Fruit fly (Drosophila melanogaster) whole organism, embryonic: ENCODE data around the gene Dpm2.

Source experiments
- CG18619 ChIP-seq: fragments of 200-800 bp; sonication (Bioruptor generic); optimal IDR thresholded peaks from 3 replicates; lab custom pipeline; 2017; ENCODE audit warnings: missing biosample characterization, mild to moderate bottlenecking, missing genetic modification characterization
- gt ChIP-seq: fragments of 200-800 bp; sonication (Bioruptor generic); IDR thresholded peaks from 2 replicates; pipeline ENCODE4 v1.3.6; 2022; ENCODE audit warnings: missing biosample characterization, missing genetic modification characterization
- unpg ChIP-seq: fragments of 200-800 bp; sonication (Bioruptor generic); optimal IDR thresholded peaks from 3 replicates; lab custom pipeline; 2018; ENCODE audit warnings: missing biosample characterization, mild to moderate bottlenecking, missing genetic modification characterization, moderate library complexity
- usp ChIP-seq: fragments of >200 bp; optimal IDR thresholded peaks from 2 replicates; lab custom pipeline; 2017; ENCODE audit warnings: missing biosample characterization, missing genetic modification characterization
- zfh2 ChIP-seq: fragments of 200-800 bp; sonication (Bioruptor generic); optimal IDR thresholded peaks from 2 replicates; lab custom pipeline; 2016; ENCODE audit warnings: missing biosample characterization, missing genetic modification characterization

DNA sequence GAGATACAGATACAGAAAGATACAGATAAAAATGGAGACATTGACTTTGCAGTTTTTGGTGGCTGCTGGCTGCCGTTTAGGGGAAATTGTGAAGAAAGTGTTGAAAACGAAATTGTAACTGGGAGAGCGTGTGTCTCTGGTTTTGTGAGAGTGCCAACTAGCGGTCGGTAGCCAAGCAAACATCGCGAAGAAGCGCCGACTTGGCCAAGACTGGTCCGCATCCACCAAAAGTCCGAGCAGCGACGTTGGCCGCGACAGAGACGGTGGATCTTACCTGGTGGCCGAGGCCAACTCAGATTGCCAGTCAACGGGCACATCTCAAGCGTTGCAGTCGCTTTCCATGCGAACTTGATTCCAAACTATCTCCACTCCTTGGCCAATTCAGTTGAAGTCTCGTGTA lies 48.6 kb upstream of the Dpm2 start, which contains the start of gene CG14960:
- TF ChIP-seq CG18619 (GFP tag; lab: Kevin White, UChicago) (no peak), unpg (no peak), gt (GFP tag; lab: Robert Waterston, UW) (no peak), usp (no peak), zfh2 (GFP tag; lab: Kevin White, UChicago) (no peak)
